Fruit fly (Drosophila melanogaster): ENCODE measurements around the gene Cyp4ac3.
A peak's percentile ranks its signal among the peaks of the same experiment; 100 is the strongest.

Cyp4ac3 gene

DNA sequence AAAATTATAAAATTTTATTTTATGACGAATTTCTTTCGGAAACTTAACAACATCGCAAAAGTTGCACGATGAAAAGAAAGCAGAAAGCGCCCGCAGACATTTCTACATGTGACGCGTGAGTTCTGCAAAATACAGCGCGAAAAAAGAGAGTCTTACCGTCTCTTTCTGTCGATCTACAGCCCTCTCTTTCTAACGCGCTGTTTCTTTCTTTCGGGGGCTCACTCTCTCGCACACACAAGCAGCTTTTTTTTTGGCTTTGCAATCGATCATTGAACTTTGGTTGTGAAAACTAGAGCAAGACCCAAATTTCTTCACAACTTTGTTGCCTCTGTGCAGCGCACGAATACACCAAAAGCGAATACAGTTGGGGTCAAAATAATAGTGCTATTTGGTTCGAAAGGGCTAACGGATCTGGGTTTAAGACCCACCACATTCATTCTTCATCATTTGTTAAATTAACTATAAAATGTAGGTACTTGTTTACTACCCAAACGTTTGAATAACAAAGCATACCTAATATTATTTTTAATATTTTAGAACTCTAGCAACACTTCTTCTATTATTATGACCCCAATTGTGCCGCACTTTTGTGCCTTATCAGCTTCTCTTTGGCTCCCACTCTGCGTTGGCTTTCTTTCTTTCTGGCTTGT, 30.8 kb downstream of the Cyp4ac3 start (continued):
- peak; percentile 80 for TF ChIP-seq psq (GFP tag; optimal IDR thresholded peaks at IDR 0.05)
- no peak for TF ChIP-seq usp (GFP tag; optimal IDR thresholded peaks at IDR 0.05)
- no peak for TF ChIP-seq dsf (GFP tag; optimal IDR thresholded peaks at IDR 0.05; ENCODE audit: borderline replicate concordance)
- TF ChIP-seq sage (GFP tag; optimal IDR thresholded peaks at IDR 0.05), result no peak
- peak; percentile 4 for TF ChIP-seq Jra (GFP tag; optimal IDR thresholded peaks at IDR 0.05)
- peak; percentile 86 for TF ChIP-seq rgr (GFP tag; optimal IDR thresholded peaks at IDR 0.05)
- TF ChIP-seq Sp1 (GFP tag; optimal IDR thresholded peaks at IDR 0.05), result peak; percentile 91
- TF ChIP-seq HLH106 (tag; optimal IDR thresholded peaks at IDR 0.05), result peak; percentile 77

DNA sequence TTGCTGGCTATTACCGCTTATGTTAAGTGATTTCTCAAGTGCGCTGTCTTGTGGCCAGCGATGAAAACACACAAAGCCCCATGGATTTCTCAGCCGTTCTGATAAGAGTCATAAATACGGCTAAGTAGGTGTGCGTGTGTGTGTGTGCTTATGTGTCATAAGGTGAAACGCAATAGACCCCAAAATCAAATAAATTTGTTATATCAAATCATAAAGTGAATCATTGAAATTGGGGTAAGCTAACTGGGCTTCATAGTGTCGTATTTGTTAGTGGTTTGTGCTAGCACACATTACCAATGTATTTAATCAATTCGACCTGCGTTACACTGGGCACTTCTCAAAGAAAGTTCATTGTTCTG, 31.3 kb downstream of the Cyp4ac3 start:
- no peak for TF ChIP-seq dsf (GFP tag; optimal IDR thresholded peaks at IDR 0.05; ENCODE audit: borderline replicate concordance)
- peak; percentile 13 for TF ChIP-seq Dif (GFP tag; optimal IDR thresholded peaks at IDR 0.05; ENCODE audit: partially characterized antibody)

DNA sequence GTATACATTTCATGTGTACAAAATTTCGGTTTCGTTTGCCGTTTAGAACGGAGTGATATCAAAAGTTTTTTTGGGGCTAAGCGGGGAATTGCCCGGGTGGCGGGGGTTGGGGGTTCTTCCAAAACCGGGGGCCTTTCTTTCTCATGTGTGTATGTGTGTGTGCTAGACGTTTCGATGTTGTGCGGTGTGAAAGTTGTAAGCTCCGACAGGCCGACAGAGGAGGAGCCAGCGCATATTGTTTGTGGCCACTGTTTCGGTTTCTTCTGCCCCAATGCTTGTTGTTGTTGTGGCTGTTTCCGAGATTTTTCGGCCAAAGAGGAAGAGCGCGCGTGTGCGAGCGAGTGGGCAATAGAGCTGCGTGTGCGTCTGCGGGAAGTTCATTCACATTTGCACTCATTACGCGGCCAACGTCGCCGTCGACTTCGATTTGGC, 32.0 kb downstream of the Cyp4ac3 start:
- TF ChIP-seq h (GFP tag; optimal IDR thresholded peaks at IDR 0.05) (peak; percentile 22), jim (GFP tag; optimal IDR thresholded peaks at IDR 0.05) (no peak), fru (GFP tag; optimal IDR thresholded peaks at IDR 0.05) (no peak), Rel (GFP tag; optimal IDR thresholded peaks at IDR 0.05) (no peak), Rel (tag; optimal IDR thresholded peaks at IDR 0.05) (peak; percentile 50), Hr78 (GFP tag; optimal IDR thresholded peaks at IDR 0.05) (no peak), dmrt93B (GFP tag; optimal IDR thresholded peaks at IDR 0.05) (no peak), lola (GFP tag; optimal IDR thresholded peaks at IDR 0.05) (no peak), Hr83 (GFP tag; optimal IDR thresholded peaks at IDR 0.05; ENCODE audit: poor library complexity, severe bottlenecking) (no peak)

DNA sequence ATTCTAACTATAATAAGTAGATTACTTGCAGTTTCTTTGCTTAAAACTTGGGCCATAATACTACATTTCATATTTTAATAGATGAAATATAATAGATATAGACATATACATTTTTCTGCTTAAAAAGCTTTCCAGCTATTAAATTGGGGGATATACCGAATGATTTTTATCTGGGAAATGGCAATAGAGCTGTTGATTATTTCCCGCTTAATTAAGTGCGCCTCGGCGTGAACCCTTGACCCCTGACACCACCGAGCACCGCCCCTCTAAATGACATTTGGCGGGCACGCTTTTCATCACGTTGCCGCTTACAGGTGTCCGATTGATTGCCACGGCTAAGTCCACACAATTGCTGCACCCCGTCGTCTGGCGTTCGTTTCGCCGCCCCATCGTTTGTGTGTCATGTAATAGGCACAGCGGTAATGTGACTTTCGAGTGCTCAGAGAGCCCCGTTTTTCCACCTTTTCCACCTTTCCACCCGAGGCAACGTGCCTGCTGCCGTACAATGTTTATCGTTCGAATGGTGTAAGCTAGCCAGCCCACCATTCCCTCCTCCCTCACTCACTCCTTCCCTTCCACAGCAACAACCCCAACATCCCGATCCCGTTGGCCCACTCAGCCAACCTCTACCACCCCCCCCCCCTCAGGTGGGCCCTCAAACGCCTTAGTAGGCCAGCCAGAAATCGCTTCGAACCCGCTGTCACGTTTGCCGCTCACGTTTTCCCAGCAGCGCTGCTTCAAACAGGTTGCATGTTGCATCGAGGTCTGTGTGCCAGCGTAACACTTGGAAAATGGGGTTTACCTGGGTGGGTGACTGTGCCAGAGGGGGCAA, 32.7 kb downstream of the Cyp4ac3 start:
- TF ChIP-seq Rel (GFP tag; optimal IDR thresholded peaks at IDR 0.05) (no peak), Rel (tag; optimal IDR thresholded peaks at IDR 0.05) (peak; percentile 67), Hnf4 (GFP tag; optimal IDR thresholded peaks at IDR 0.05) (no peak)

DNA sequence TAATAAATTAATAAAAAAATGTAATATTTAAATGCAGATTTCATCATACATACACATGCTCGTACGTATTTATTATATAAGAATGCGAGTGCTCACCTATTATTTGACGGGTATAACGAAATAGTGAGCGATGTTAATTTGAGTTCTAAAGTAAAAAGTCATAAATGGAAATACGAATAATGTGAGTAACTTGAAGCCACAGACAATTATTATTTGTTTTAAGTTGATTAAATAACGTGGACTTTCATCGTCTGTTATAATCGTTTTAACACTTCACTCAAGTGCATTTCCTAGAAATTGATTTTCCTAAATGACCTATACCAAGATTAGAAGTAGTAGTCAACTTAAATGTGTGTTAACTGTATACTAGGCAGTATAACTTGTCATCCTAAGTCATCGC, 34.0 kb downstream of the Cyp4ac3 start:
- TF ChIP-seq woc (GFP tag; optimal IDR thresholded peaks at IDR 0.05) (no peak), OdsH (GFP tag; optimal IDR thresholded peaks at IDR 0.05) (no peak), Dif (GFP tag; optimal IDR thresholded peaks at IDR 0.05; ENCODE audit: partially characterized antibody) (no peak), CG9705 (GFP tag; optimal IDR thresholded peaks at IDR 0.05) (no peak), pan (optimal IDR thresholded peaks at IDR 0.05) (no peak), Myc (optimal IDR thresholded peaks at IDR 0.05) (no peak), sv (GFP tag; optimal IDR thresholded peaks at IDR 0.05) (no peak), Hr83 (GFP tag; optimal IDR thresholded peaks at IDR 0.05; ENCODE audit: poor library complexity, severe bottlenecking) (no peak), psq (GFP tag; optimal IDR thresholded peaks at IDR 0.05) (no peak), Rel (GFP tag; optimal IDR thresholded peaks at IDR 0.05) (no peak), Rel (tag; optimal IDR thresholded peaks at IDR 0.05) (no peak), jim (GFP tag; optimal IDR thresholded peaks at IDR 0.05) (no peak), Sp1 (GFP tag; optimal IDR thresholded peaks at IDR 0.05) (no peak)

DNA sequence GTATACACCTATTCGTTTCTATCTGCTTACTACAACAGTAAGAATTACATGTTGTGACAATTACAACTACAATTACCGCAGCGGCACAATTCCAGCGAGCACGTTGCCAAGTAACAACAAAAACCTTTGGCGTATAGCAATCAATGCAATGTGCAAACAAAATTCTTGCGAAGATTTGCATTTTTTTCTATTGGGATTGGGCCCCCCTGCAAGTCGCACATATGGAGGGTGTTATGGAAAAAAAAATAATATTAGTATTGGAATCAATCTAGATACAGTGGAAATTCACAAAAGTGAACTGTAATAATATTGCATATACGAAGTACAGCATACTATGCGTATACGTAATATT, 34.4 kb downstream of the Cyp4ac3 start:
- TF ChIP-seq Rel (GFP tag; optimal IDR thresholded peaks at IDR 0.05) (no peak), Rel (tag; optimal IDR thresholded peaks at IDR 0.05) (no peak), GATAd (GFP tag; optimal IDR thresholded peaks at IDR 0.05) (no peak), Hnf4 (GFP tag; optimal IDR thresholded peaks at IDR 0.05) (no peak), rgr (GFP tag; optimal IDR thresholded peaks at IDR 0.05) (no peak), Abd-B (GFP tag; optimal IDR thresholded peaks at IDR 0.05) (no peak), dsf (GFP tag; optimal IDR thresholded peaks at IDR 0.05; ENCODE audit: borderline replicate concordance) (no peak), CG32264 (GFP tag; optimal IDR thresholded peaks at IDR 0.05) (no peak), Jra (GFP tag; optimal IDR thresholded peaks at IDR 0.05) (no peak), pan (optimal IDR thresholded peaks at IDR 0.05) (no peak), dl (GFP tag; optimal IDR thresholded peaks at IDR 0.05; ENCODE audit: insufficient read depth in 1 of 2, partially characterized antibody in 2 of 2) (no peak), sv (GFP tag; optimal IDR thresholded peaks at IDR 0.05) (no peak), br (GFP tag; optimal IDR thresholded peaks at IDR 0.05) (no peak), Dif (GFP tag; optimal IDR thresholded peaks at IDR 0.05; ENCODE audit: partially characterized antibody) (no peak), Myc (optimal IDR thresholded peaks at IDR 0.05) (no peak), Hr83 (GFP tag; optimal IDR thresholded peaks at IDR 0.05; ENCODE audit: poor library complexity, severe bottlenecking) (no peak), usp (GFP tag; optimal IDR thresholded peaks at IDR 0.05) (no peak), foxo (GFP tag; optimal IDR thresholded peaks at IDR 0.05) (no peak)

Measured in whole organism, wandering third instar larva.